Worm (Caenorhabditis elegans): Measurements from ENCODE around the gene K02C4.3.

K02C4.3 gene

ce11 chrII:8059532-8059931 lies 27.1 kb downstream of the K02C4.3 start:
- no peak for TF ChIP-seq ceh-39 (tag; optimal IDR thresholded peaks at IDR 0.05)
- TF ChIP-seq ztf-11 (tag; optimal IDR thresholded peaks at IDR 0.05): no peak
- TF ChIP-seq nhr-76 (tag; optimal IDR thresholded peaks at IDR 0.05): no peak

ce11 chrII:8058769-8059168 lies 27.9 kb downstream of the K02C4.3 start, which contains the start of gene T05H10.8:
Gene T05H10.8, plus strand, starts transcription at chrII:8059069.
- TF ChIP-seq cnd-1 (tag; optimal IDR thresholded peaks at IDR 0.05) (no peak), unc-62 (GFP tag; optimal IDR thresholded peaks at IDR 0.05) (no peak), ham-2 (GFP tag; optimal IDR thresholded peaks at IDR 0.05) (no peak), unc-120 (tag; optimal IDR thresholded peaks at IDR 0.05; ENCODE audit: poor library complexity, severe bottlenecking) (no peak), ceh-83 (GFP tag; optimal IDR thresholded peaks at IDR 0.05) (no peak), ceh-39 (tag; optimal IDR thresholded peaks at IDR 0.05) (no peak), drap-1 (GFP tag; optimal IDR thresholded peaks at IDR 0.05) (no peak), blmp-1 (tag; optimal IDR thresholded peaks at IDR 0.05) (no peak), pha-4 (tag; optimal IDR thresholded peaks at IDR 0.05) (no peak), lin-13 (tag; optimal IDR thresholded peaks at IDR 0.05) (no peak), M03D4.4 (tag; optimal IDR thresholded peaks at IDR 0.05) (no peak), flh-1 (GFP tag; optimal IDR thresholded peaks at IDR 0.05) (no peak), nhr-237 (tag; optimal IDR thresholded peaks at IDR 0.05) (no peak), ztf-11 (tag; optimal IDR thresholded peaks at IDR 0.05) (no peak), unc-39 (tag; optimal IDR thresholded peaks at IDR 0.05) (no peak), sem-2 (GFP tag; optimal IDR thresholded peaks at IDR 0.05) (no peak), hlh-1 (tag; optimal IDR thresholded peaks at IDR 0.05) (no peak), nhr-12 (tag; optimal IDR thresholded peaks at IDR 0.05) (no peak)

ce11 chrII:8057911-8058310 lies 28.7 kb downstream of the K02C4.3 start:
- TF ChIP-seq bed-3 (GFP tag; optimal IDR thresholded peaks at IDR 0.05): no peak
- no peak for TF ChIP-seq elt-1 (tag; optimal IDR thresholded peaks at IDR 0.05; ENCODE audit: borderline replicate concordance, insufficient read depth)
- TF ChIP-seq flh-1 (GFP tag; optimal IDR thresholded peaks at IDR 0.05): no peak
- no peak for TF ChIP-seq ceh-43 (GFP tag; optimal IDR thresholded peaks at IDR 0.05)
- no peak for TF ChIP-seq lin-13 (tag; optimal IDR thresholded peaks at IDR 0.05)
- TF ChIP-seq unc-62 (GFP tag; optimal IDR thresholded peaks at IDR 0.05): no peak
- no peak for TF ChIP-seq nhr-76 (tag; optimal IDR thresholded peaks at IDR 0.05)
- no peak for TF ChIP-seq ceh-39 (tag; optimal IDR thresholded peaks at IDR 0.05)
- TF ChIP-seq zip-8 (tag; optimal IDR thresholded peaks at IDR 0.05): no peak
- TF ChIP-seq nhr-237 (tag; optimal IDR thresholded peaks at IDR 0.05): no peak
- no peak for TF ChIP-seq lsy-2 (tag; optimal IDR thresholded peaks at IDR 0.05)
- TF ChIP-seq mep-1 (tag; optimal IDR thresholded peaks at IDR 0.05): no peak
- TF ChIP-seq elt-3 (tag; optimal IDR thresholded peaks at IDR 0.05): no peak
- no peak for TF ChIP-seq blmp-1 (tag; optimal IDR thresholded peaks at IDR 0.05)
- TF ChIP-seq snpc-4 (tag; optimal IDR thresholded peaks at IDR 0.05): no peak
- TF ChIP-seq mab-5 (tag; optimal IDR thresholded peaks at IDR 0.05): no peak

ce11 chrII:8052850-8053249 lies 33.8 kb downstream of the K02C4.3 start, which contains the start of gene T05H10.4:
Gene T05H10.4, plus strand, starts transcription at chrII:8053150.
- no peak for TF ChIP-seq unc-39 (tag; optimal IDR thresholded peaks at IDR 0.05)
- TF ChIP-seq nhr-2 (tag; optimal IDR thresholded peaks at IDR 0.05): no peak
- TF ChIP-seq mls-2 (tag; optimal IDR thresholded peaks at IDR 0.05): no peak
- no peak for TF ChIP-seq tbx-8 (GFP tag; optimal IDR thresholded peaks at IDR 0.05)
- TF ChIP-seq lsy-2 (tag; optimal IDR thresholded peaks at IDR 0.05): no peak
- TF ChIP-seq ces-1 (GFP tag; optimal IDR thresholded peaks at IDR 0.05): no peak
- TF ChIP-seq ceh-43 (GFP tag; optimal IDR thresholded peaks at IDR 0.05): no peak
- TF ChIP-seq mab-5 (tag; optimal IDR thresholded peaks at IDR 0.05): no peak
- TF ChIP-seq nhr-12 (tag; optimal IDR thresholded peaks at IDR 0.05): no peak
- TF ChIP-seq blmp-1 (tag; optimal IDR thresholded peaks at IDR 0.05): no peak
- TF ChIP-seq nhr-237 (tag; optimal IDR thresholded peaks at IDR 0.05): no peak
- no peak for TF ChIP-seq sptf-1 (tag; optimal IDR thresholded peaks at IDR 0.05)

- TF ChIP-seq ces-1 (GFP tag; optimal IDR thresholded peaks at IDR 0.05) (peak; percentile 33), drap-1 (GFP tag; optimal IDR thresholded peaks at IDR 0.05) (no peak), flh-1 (GFP tag; optimal IDR thresholded peaks at IDR 0.05) (no peak), cnd-1 (tag; optimal IDR thresholded peaks at IDR 0.05) (peak; percentile 51)
Observed at ce11 chrII:8052172-8052571, 34.5 kb downstream of the K02C4.3 start.

All from whole organism, mixed stage, embryonic.